Worm (Caenorhabditis elegans) whole organism, L4 larva: ENCODE measurements around the gene lgc-36.
A peak's percentile ranks its signal among the peaks of the same experiment; 100 is the strongest.

Source experiments
- D1046.2 ChIP-seq: fragments of 200-800 bp; sonication (Bioruptor generic); IDR thresholded peaks from 2 replicates; pipeline ENCODE4 v1.3.6; 2022; ENCODE audit warnings: missing genetic modification characterization, missing compliant biosample characterization
- F26F4.8 ChIP-seq: fragments of 200-800 bp; sonication (Bioruptor generic); conservative IDR thresholded peaks from 2 replicates; pipeline ENCODE4 v1.3.6; 2022; ENCODE audit warnings: missing genetic modification characterization, missing compliant biosample characterization
- F37D6.2 ChIP-seq: sonication (generic microtip); optimal IDR thresholded peaks from 2 replicates; lab custom pipeline; 2016; ENCODE audit warnings: mild to moderate bottlenecking, missing genetic modification characterization, missing compliant biosample characterization
- F49E8.2 ChIP-seq: sonication (generic microtip); optimal IDR thresholded peaks from 2 replicates; lab custom pipeline; 2016; ENCODE audit warnings: missing compliant biosample characterization, mild to moderate bottlenecking, missing genetic modification characterization, borderline replicate concordance
- R02D3.7 ChIP-seq: fragments of 150-350 bp; sonication (generic microtip); optimal IDR thresholded peaks from 3 replicates; lab custom pipeline; 2014; ENCODE audit warnings: missing biosample characterization, missing genetic modification characterization
- T20F7.1 ChIP-seq: fragments of 200-800 bp; sonication (Bioruptor generic); optimal IDR thresholded peaks from 2 replicates; lab custom pipeline; 2018; ENCODE audit warnings: mild to moderate bottlenecking, missing genetic modification characterization, missing compliant biosample characterization
- Y5F2A.4 ChIP-seq: fragments of 200-800 bp; sonication (Bioruptor generic); optimal IDR thresholded peaks from 2 replicates; lab custom pipeline; 2018; ENCODE audit warnings: mild to moderate bottlenecking, missing genetic modification characterization, missing compliant biosample characterization
- Y75B8A.6 ChIP-seq: fragments of 200-800 bp; sonication (Bioruptor generic); IDR thresholded peaks from 2 replicates; pipeline ENCODE4 v1.3.6; 2022; ENCODE audit warnings: missing genetic modification reagents, missing genetic modification characterization, missing compliant biosample characterization
- ama-1 ChIP-seq: fragments of 150-350 bp; optimal IDR thresholded peaks from 2 replicates; lab custom pipeline; 2014; ENCODE audit warnings: inconsistent platforms, mixed read lengths
- attf-4 ChIP-seq: sonication (generic microtip); optimal IDR thresholded peaks from 3 replicates; lab custom pipeline; 2017; ENCODE audit warnings: missing biosample characterization, missing genetic modification characterization
- ceh-28 ChIP-seq: fragments of 150-350 bp; optimal IDR thresholded peaks from 2 replicates; lab custom pipeline; 2014; ENCODE audit warnings: missing biosample characterization, missing genetic modification reagents, missing genetic modification characterization
- ceh-32 ChIP-seq: sonication (generic microtip); optimal IDR thresholded peaks from 2 replicates; lab custom pipeline; 2016; ENCODE audit warnings: mild to moderate bottlenecking, missing genetic modification characterization, missing compliant biosample characterization; ENCODE audit not compliant: poor library complexity
- ceh-44 ChIP-seq: fragments of 200-800 bp; sonication (Bioruptor generic); IDR thresholded peaks from 2 replicates; pipeline ENCODE4 v1.3.6; 2022; ENCODE audit warnings: missing genetic modification reagents, missing genetic modification characterization, missing compliant biosample characterization
- ceh-82 ChIP-seq: sonication (generic microtip); optimal IDR thresholded peaks from 2 replicates; lab custom pipeline; 2017; ENCODE audit warnings: missing biosample characterization, missing genetic modification characterization
- ctbp-1 ChIP-seq: fragments of 200-800 bp; sonication (Bioruptor generic); IDR thresholded peaks from 2 replicates; pipeline ENCODE4 v1.3.6; 2022; ENCODE audit warnings: missing genetic modification reagents, missing genetic modification characterization, missing compliant biosample characterization
- daf-19 ChIP-seq: fragments of 200-800 bp; sonication (Bioruptor generic); conservative IDR thresholded peaks from 2 replicates; pipeline ENCODE4 v1.3.6; 2022; ENCODE audit warnings: missing genetic modification characterization, missing compliant biosample characterization
- daf-8 ChIP-seq: fragments of 200-800 bp; sonication (Bioruptor generic); IDR thresholded peaks from 2 replicates; pipeline ENCODE4 v1.3.6; 2022; ENCODE audit warnings: missing genetic modification characterization, missing compliant biosample characterization
- dmd-6 ChIP-seq: fragments of 200-800 bp; sonication (Bioruptor generic); IDR thresholded peaks from 2 replicates; pipeline ENCODE4 v1.3.6; 2022; ENCODE audit warnings: missing genetic modification reagents, missing genetic modification characterization, missing compliant biosample characterization
- dmd-8 ChIP-seq: fragments of 200-800 bp; sonication (Bioruptor generic); IDR thresholded peaks from 2 replicates; pipeline ENCODE4 v1.3.6; 2022; ENCODE audit warnings: missing genetic modification characterization, missing compliant biosample characterization
- dmd-9 ChIP-seq: fragments of 200-800 bp; sonication (Bioruptor generic); IDR thresholded peaks from 2 replicates; pipeline ENCODE4 v1.3.6; 2022; ENCODE audit warnings: missing genetic modification reagents, missing genetic modification characterization, missing compliant biosample characterization
- duxl-1 ChIP-seq: sonication (generic microtip); optimal IDR thresholded peaks from 2 replicates; lab custom pipeline; 2016; ENCODE audit warnings: mild to moderate bottlenecking, missing genetic modification characterization, moderate library complexity, missing compliant biosample characterization; ENCODE audit not compliant: poor library complexity
- dve-1 ChIP-seq: sonication (generic microtip); optimal IDR thresholded peaks from 2 replicates; lab custom pipeline; 2017; ENCODE audit warnings: antibody characterized with exemption, mild to moderate bottlenecking, missing genetic modification characterization, missing compliant biosample characterization; ENCODE audit not compliant: insufficient read depth
- egl-27 ChIP-seq: sonication (generic microtip); optimal IDR thresholded peaks from 3 replicates; lab custom pipeline; 2017; ENCODE audit warnings: missing biosample characterization, missing genetic modification reagents, missing genetic modification characterization
- fos-1 ChIP-seq: fragments of 150-350 bp; optimal IDR thresholded peaks from 2 replicates; lab custom pipeline; 2014; ENCODE audit warnings: missing biosample characterization, missing genetic modification characterization
- gei-8 ChIP-seq: fragments of 200-800 bp; sonication (Bioruptor generic); optimal IDR thresholded peaks from 2 replicates; lab custom pipeline; 2018; ENCODE audit warnings: mild to moderate bottlenecking, missing genetic modification characterization, missing compliant biosample characterization
- hif-1 ChIP-seq, 2 experiments: sonication (generic microtip); optimal IDR thresholded peaks; 2 replicates each; lab custom pipeline; 2016 to 2017; ENCODE audit warnings: missing compliant biosample characterization in 2 of 2, missing genetic modification characterization in 2 of 2, missing genetic modification reagents in 2 of 2, missing genotype in 2 of 2, mild to moderate bottlenecking in 1 of 2
- hlh-11 ChIP-seq: fragments of 200-800 bp; sonication (Bioruptor generic); optimal IDR thresholded peaks from 2 replicates; lab custom pipeline; 2018; ENCODE audit warnings: mild to moderate bottlenecking, missing genetic modification characterization, missing compliant biosample characterization
- hlh-30 ChIP-seq: sonication (generic microtip); optimal IDR thresholded peaks from 2 replicates; lab custom pipeline; 2017; ENCODE audit warnings: antibody characterized with exemption, mild to moderate bottlenecking, missing genetic modification characterization, missing compliant biosample characterization; ENCODE audit not compliant: insufficient read depth
- jun-1 ChIP-seq: fragments of 150-350 bp; optimal IDR thresholded peaks from 2 replicates; lab custom pipeline; 2014; ENCODE audit warnings: missing biosample characterization, missing genetic modification reagents, missing genetic modification characterization
- lin-1 ChIP-seq: fragments of 200-800 bp; sonication (Bioruptor generic); IDR thresholded peaks from 2 replicates; pipeline ENCODE4 v1.3.6; 2022; ENCODE audit warnings: missing genetic modification reagents, missing genetic modification characterization, missing compliant biosample characterization
- lin-39 ChIP-seq: fragments of 150-350 bp; optimal IDR thresholded peaks from 2 replicates; lab custom pipeline; 2014; ENCODE audit warnings: missing biosample characterization, missing genetic modification reagents, missing genetic modification characterization
- lsy-2 ChIP-seq, 2 experiments: fragments of 150-350 bp in 1 of 2; sonication (generic microtip) in 1 of 2; optimal IDR thresholded peaks; 2 replicates each; lab custom pipeline; 2014 to 2017; ENCODE audit warnings: missing biosample characterization in 2 of 2, missing genetic modification characterization in 2 of 2
- madf-5 ChIP-seq, 2 experiments: fragments of 200-800 bp; sonication (Bioruptor generic); IDR thresholded peaks; 2 replicates each; pipeline ENCODE4 v1.3.6; 2022; ENCODE audit warnings: missing compliant biosample characterization in 2 of 2, missing genetic modification characterization in 2 of 2
- madf-9 ChIP-seq: fragments of 200-800 bp; sonication (Bioruptor generic); conservative IDR thresholded peaks from 2 replicates; pipeline ENCODE4 v1.3.6; 2022; ENCODE audit warnings: missing genetic modification reagents, missing genetic modification characterization, missing compliant biosample characterization
- mxl-2 ChIP-seq: fragments of 200-800 bp; sonication (Bioruptor generic); conservative IDR thresholded peaks from 2 replicates; pipeline ENCODE4 v1.3.6; 2022; ENCODE audit warnings: missing genetic modification reagents, missing genetic modification characterization, missing compliant biosample characterization
- mxl-3 ChIP-seq: fragments of 200-800 bp; sonication (Bioruptor generic); optimal IDR thresholded peaks from 2 replicates; lab custom pipeline; 2018; ENCODE audit warnings: mild to moderate bottlenecking, missing genetic modification characterization, missing compliant biosample characterization
- nhr-10 ChIP-seq: fragments of 150-350 bp; optimal IDR thresholded peaks from 2 replicates; lab custom pipeline; 2014; ENCODE audit warnings: missing biosample characterization, missing genetic modification characterization
- nhr-111 ChIP-seq: fragments of 200-800 bp; sonication (Bioruptor generic); optimal IDR thresholded peaks from 2 replicates; lab custom pipeline; 2018; ENCODE audit warnings: mild to moderate bottlenecking, missing genetic modification characterization, missing compliant biosample characterization
- nhr-28 ChIP-seq: fragments of 150-350 bp; optimal IDR thresholded peaks from 2 replicates; lab custom pipeline; 2014; ENCODE audit warnings: missing biosample characterization, missing genetic modification characterization
- nhr-41 ChIP-seq: fragments of 200-800 bp; sonication (Bioruptor generic); IDR thresholded peaks from 2 replicates; pipeline ENCODE4 v1.3.6; 2022; ENCODE audit warnings: missing genetic modification reagents, missing genetic modification characterization, missing compliant biosample characterization
- nhr-42 ChIP-seq: fragments of 200-800 bp; sonication (Bioruptor generic); IDR thresholded peaks from 2 replicates; pipeline ENCODE4 v1.3.6; 2022; ENCODE audit warnings: missing genetic modification characterization, missing compliant biosample characterization
- nhr-77 ChIP-seq: fragments of 150-350 bp; optimal IDR thresholded peaks from 2 replicates; lab custom pipeline; 2014; ENCODE audit warnings: missing biosample characterization, missing genetic modification characterization
- skn-1 ChIP-seq: fragments of 150-350 bp; optimal IDR thresholded peaks from 2 replicates; lab custom pipeline; 2014; ENCODE audit warnings: missing biosample characterization, missing genetic modification characterization
- spr-1 ChIP-seq: sonication (generic microtip); optimal IDR thresholded peaks from 2 replicates; lab custom pipeline; 2016; ENCODE audit warnings: mild to moderate bottlenecking, missing genetic modification characterization, missing compliant biosample characterization
- spr-3 ChIP-seq: fragments of 200-800 bp; sonication (Bioruptor generic); optimal IDR thresholded peaks from 2 replicates; lab custom pipeline; 2018; ENCODE audit warnings: mild to moderate bottlenecking, missing genetic modification characterization, missing compliant biosample characterization
- tag-97 ChIP-seq: fragments of 200-800 bp; sonication (Bioruptor generic); IDR thresholded peaks from 2 replicates; pipeline ENCODE4 v1.3.6; 2022; ENCODE audit warnings: missing genetic modification characterization, missing compliant biosample characterization
- unc-130 ChIP-seq: sonication (generic microtip); optimal IDR thresholded peaks from 2 replicates; lab custom pipeline; 2016; ENCODE audit warnings: missing genetic modification reagents, missing genetic modification characterization, missing compliant biosample characterization
- vab-7 ChIP-seq: fragments of 200-800 bp; sonication (Bioruptor generic); IDR thresholded peaks from 2 replicates; pipeline ENCODE4 v1.3.6; 2022; ENCODE audit warnings: missing genetic modification reagents, missing genetic modification characterization, missing compliant biosample characterization
- zag-1 ChIP-seq: fragments of 150-350 bp; optimal IDR thresholded peaks from 2 replicates; lab custom pipeline; 2014; ENCODE audit warnings: missing biosample characterization, missing genetic modification characterization
- zip-11 ChIP-seq: fragments of 200-800 bp; sonication (Bioruptor generic); IDR thresholded peaks from 2 replicates; pipeline ENCODE4 v1.3.6; 2022; ENCODE audit warnings: missing genetic modification characterization, missing compliant biosample characterization
- ztf-11 ChIP-seq: fragments of 150-350 bp; optimal IDR thresholded peaks from 2 replicates; lab custom pipeline; 2014; ENCODE audit warnings: missing biosample characterization, missing genetic modification characterization

The lgc-36 gene

ce11 chrV:11220415-11220814 is 38.4 kb downstream of the lgc-36 start:
- TF ChIP-seq nhr-28: peak; percentile 54
- TF ChIP-seq daf-19 (GFP tag; lab: Robert Waterston, UW): no peak
- no peak for TF ChIP-seq nhr-10
- TF ChIP-seq spr-1 (tag; lab: Kevin White, UChicago): no peak

- TF ChIP-seq nhr-28 (peak; percentile 99), gei-8 (GFP tag; lab: Kevin White, UChicago) (no peak), vab-7 (no peak), mxl-3 (no peak), spr-3 (no peak), zip-11 (GFP tag; lab: Robert Waterston, UW) (no peak), mxl-2 (GFP tag; lab: Robert Waterston, UW) (no peak), nhr-77 (tag; lab: Kevin White, UChicago) (peak; percentile 92), ztf-11 (tag; lab: Kevin White, UChicago) (no peak), ceh-28 (no peak), nhr-111 (GFP tag; lab: Kevin White, UChicago) (no peak), dmd-6 (GFP tag; lab: Robert Waterston, UW) (peak; percentile 41), D1046.2 (no peak), Y75B8A.6 (no peak), hif-1 (tag; optimal IDR thresholded peaks at IDR 0.05; lab: Kevin White, UChicago) (no peak), F26F4.8 (GFP tag; lab: Robert Waterston, UW) (no peak), dmd-9 (GFP tag; lab: Robert Waterston, UW) (no peak), Y5F2A.4 (no peak), fos-1 (tag; lab: Kevin White, UChicago) (no peak), spr-1 (tag; lab: Kevin White, UChicago) (no peak), daf-8 (GFP tag; lab: Robert Waterston, UW) (no peak), hlh-11 (tag; lab: Kevin White, UChicago) (peak; percentile 57), F37D6.2 (tag; lab: Kevin White, UChicago) (no peak), R02D3.7 (tag; lab: Kevin White, UChicago) (no peak), skn-1 (no peak), madf-9 (GFP tag; lab: Robert Waterston, UW) (no peak), dmd-8 (GFP tag; lab: Robert Waterston, UW) (no peak), nhr-41 (GFP tag; lab: Robert Waterston, UW) (no peak), jun-1 (tag; lab: Kevin White, UChicago) (no peak), zag-1 (tag; lab: Kevin White, UChicago) (no peak), lsy-2 (tag; optimal IDR thresholded peaks at IDR 0.05; lab: Kevin White, UChicago) (no peak), unc-130 (GFP tag; lab: Kevin White, UChicago) (no peak), T20F7.1 (GFP tag; lab: Kevin White, UChicago) (no peak), ctbp-1 (GFP tag; lab: Robert Waterston, UW) (no peak), attf-4 (tag; lab: Kevin White, UChicago) (no peak), lin-1 (GFP tag; lab: Robert Waterston, UW) (no peak), duxl-1 (tag; lab: Kevin White, UChicago) (no peak), ama-1 (lab: Kevin White, UChicago) (no peak), ceh-82 (tag; lab: Kevin White, UChicago) (no peak), madf-5 (GFP tag; IDR thresholded peaks at IDR 0.05; lab: Robert Waterston, UW) (no peak), hlh-30 (peak; percentile 52), F49E8.2 (tag; lab: Kevin White, UChicago) (no peak), tag-97 (GFP tag; lab: Robert Waterston, UW) (no peak), ceh-44 (GFP tag; lab: Robert Waterston, UW) (no peak), ceh-32 (tag; lab: Kevin White, UChicago) (no peak), nhr-42 (GFP tag; lab: Robert Waterston, UW) (no peak), egl-27 (tag; lab: Kevin White, UChicago) (no peak), dve-1 (tag; lab: Kevin White, UChicago) (peak; percentile 15), lin-39 (tag; lab: Kevin White, UChicago) (no peak)
Measured at ce11 chrV:11217394-11217793, 41.4 kb downstream of the lgc-36 start, which contains the start of gene cyp-29A2. Gene cyp-29A2 (plus strand): TSS chrV:11217583.
